Worm (Caenorhabditis elegans): ENCODE results near the gene lsm-1.

The lsm-1 gene

DNA sequence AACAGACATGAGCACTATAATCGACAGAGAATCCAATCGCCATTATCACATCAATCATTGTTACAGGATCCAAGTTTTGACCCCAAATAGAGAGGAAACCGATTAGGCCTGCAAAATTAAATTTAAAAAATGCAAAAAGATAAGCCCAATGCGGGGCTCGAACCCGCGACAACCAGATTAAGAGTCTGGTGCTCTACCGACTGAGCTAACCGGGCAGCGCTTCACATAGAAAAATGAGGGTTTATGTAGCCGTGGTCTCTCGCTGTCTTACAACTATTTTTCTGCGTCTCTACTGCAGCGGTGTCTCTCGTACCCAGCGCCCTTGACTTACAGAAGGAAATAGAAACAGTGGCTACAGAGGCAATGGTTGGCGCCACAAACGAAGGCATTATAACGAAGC is 30.9 kb downstream of the lsm-1 start (continued):
- peak; percentile 28 for TF ChIP-seq nhr-25 (tag; optimal IDR thresholded peaks at IDR 0.05)
- no peak for TF ChIP-seq egl-27 (tag; optimal IDR thresholded peaks at IDR 0.05)
- TF ChIP-seq nhr-77 (tag; optimal IDR thresholded peaks at IDR 0.05): no peak
- no peak for TF ChIP-seq lin-39 (tag; optimal IDR thresholded peaks at IDR 0.05)
- TF ChIP-seq elt-3 (tag; optimal IDR thresholded peaks at IDR 0.05): no peak

DNA sequence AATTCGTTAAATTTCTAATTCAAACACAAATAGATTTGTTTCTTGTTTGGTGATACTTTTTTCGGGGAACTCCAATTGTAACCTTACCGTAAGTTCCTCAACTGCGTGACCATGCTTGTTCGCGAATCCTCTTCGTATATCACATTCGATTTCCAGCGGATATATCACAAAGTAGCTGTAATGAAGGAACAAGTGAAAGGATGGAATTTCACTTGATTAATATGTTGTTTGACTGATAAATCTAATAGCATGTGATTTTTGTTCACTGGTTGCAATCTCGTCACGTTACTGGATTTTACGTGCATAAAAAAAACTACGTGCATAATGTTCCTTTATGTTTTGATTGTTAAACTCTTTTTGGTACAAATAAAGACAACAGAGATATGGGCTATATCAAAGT is 34.9 kb downstream of the lsm-1 start:
- TF ChIP-seq ceh-82 (tag; optimal IDR thresholded peaks at IDR 0.05): no peak
- peak; percentile 68 for TF ChIP-seq blmp-1 (tag; optimal IDR thresholded peaks at IDR 0.05; ENCODE audit: insufficient read depth)
- TF ChIP-seq ztf-4 (tag; optimal IDR thresholded peaks at IDR 0.05): no peak

DNA sequence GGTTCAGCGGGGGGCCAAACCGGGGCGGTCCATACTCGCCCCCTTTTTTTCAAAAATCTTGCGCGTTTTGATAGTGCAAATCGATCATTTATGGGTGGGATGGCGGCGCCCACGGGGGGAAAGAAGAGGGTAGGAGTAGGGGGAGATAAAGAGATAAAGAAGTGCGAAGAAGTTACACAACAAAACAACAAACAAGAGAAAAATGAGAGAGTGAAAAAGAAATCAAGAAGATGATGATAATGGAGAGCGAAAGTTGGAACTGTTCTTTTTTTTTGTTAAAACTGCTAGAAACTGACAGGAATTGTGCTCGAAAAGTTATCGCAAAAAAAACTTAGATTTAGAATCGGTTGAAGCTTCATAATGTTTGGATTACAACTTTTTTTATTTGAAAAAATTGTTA is 35.6 kb downstream of the lsm-1 start, which contains the start of gene ptr-13:
TSS of gene ptr-13 (minus strand) at position 92 of the 400 bp plus-strand sequence.
- TF ChIP-seq sem-4 (tag; optimal IDR thresholded peaks at IDR 0.05) (no peak), nhr-25 (tag; optimal IDR thresholded peaks at IDR 0.05) (no peak), blmp-1 (tag; optimal IDR thresholded peaks at IDR 0.05; ENCODE audit: insufficient read depth) (peak; percentile 69)

DNA sequence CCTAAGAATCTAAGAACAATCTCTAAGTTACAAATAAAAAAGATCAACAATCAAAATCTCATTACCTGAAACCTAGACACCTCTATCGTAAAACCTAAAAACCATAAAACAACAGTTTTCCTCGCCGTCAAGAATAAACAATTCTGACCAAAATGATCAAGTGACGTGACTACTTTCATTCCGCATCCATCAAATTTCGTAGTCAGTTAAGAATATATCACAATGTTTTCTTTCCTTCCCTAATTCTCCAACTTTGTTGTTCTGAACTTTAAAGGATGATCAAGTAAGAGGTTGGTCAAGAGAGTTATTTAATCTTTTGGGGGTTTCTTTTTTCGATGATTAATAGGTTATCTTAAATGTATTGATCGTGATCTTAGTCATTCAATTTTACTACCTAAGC is 36.5 kb downstream of the lsm-1 start:
- TF ChIP-seq sma-3 (GFP tag; optimal IDR thresholded peaks at IDR 0.05) (peak; percentile 55), nhr-10 (tag; optimal IDR thresholded peaks at IDR 0.05) (no peak), dmd-4 (tag; optimal IDR thresholded peaks at IDR 0.05) (no peak), sma-9 (GFP tag; optimal IDR thresholded peaks at IDR 0.05) (peak; percentile 20), sma-9 (tag; optimal IDR thresholded peaks at IDR 0.05) (no peak)

DNA sequence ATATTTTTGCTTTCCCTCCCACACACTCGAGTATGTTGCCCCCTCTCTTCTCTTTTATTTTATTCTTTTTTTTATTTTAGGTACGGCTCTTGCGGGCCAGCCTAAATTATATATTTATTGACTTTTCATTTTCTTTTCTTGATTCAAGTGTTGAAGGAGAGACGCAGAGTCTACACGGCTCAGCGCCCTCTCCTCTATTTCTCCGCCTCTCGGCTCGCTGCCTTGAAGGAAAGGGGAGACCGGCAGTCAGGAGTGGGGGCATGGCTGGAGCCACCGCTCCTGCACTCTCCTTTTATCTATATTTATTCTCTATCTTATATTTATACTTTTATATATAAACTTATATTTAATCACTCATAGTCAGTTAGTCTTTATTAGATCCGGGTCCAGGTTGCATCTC is 39.7 kb downstream of the lsm-1 start:
- TF ChIP-seq unc-55 (GFP tag; optimal IDR thresholded peaks at IDR 0.05) (peak; percentile 22), lin-11 (tag; optimal IDR thresholded peaks at IDR 0.05) (no peak), nhr-21 (tag; optimal IDR thresholded peaks at IDR 0.05) (no peak), egl-27 (tag; optimal IDR thresholded peaks at IDR 0.05) (no peak)

DNA sequence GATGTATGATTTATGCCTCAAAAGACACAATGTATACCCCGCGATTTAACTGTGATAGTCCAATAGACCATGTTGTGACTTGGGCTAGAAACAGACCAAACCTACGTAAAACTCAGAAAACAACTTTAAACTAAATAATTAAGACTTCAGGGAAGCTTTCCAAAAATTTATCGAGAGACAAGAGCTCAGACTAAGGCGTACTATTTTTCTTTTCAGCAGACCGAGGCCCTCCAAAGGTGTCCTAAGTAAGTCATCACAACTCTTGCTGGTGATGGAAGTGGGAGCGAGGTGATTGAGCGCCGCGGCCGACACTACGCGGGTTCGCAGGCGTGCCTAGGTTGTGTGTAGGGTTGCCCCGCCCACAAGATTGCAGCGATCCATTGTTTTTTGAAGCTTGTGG is 40.3 kb downstream of the lsm-1 start:
- TF ChIP-seq C34F6.9 (tag; optimal IDR thresholded peaks at IDR 0.05) (peak; percentile 6), nhr-11 (tag; optimal IDR thresholded peaks at IDR 0.05) (no peak), nhr-6 (tag; optimal IDR thresholded peaks at IDR 0.05) (no peak), lsy-2 (tag; optimal IDR thresholded peaks at IDR 0.05) (peak; percentile 43 to 56), F13H6.1 (tag; optimal IDR thresholded peaks at IDR 0.05) (peak; percentile 75), lin-39 (tag; optimal IDR thresholded peaks at IDR 0.05) (no peak), nhr-12 (tag; optimal IDR thresholded peaks at IDR 0.05) (no peak), ZK546.5 (tag; optimal IDR thresholded peaks at IDR 0.05) (no peak), lin-13 (GFP tag; optimal IDR thresholded peaks at IDR 0.05) (peak; percentile 56), Y55F3AM.14 (GFP tag; optimal IDR thresholded peaks at IDR 0.05) (no peak), ceh-16 (tag; optimal IDR thresholded peaks at IDR 0.05) (peak; percentile 49), aly-2 (tag; optimal IDR thresholded peaks at IDR 0.05) (no peak), alr-1 (tag; optimal IDR thresholded peaks at IDR 0.05) (no peak), ama-1 (optimal IDR thresholded peaks at IDR 0.05) (peak; percentile 96), unc-55 (GFP tag; optimal IDR thresholded peaks at IDR 0.05) (peak; percentile 29), sma-9 (GFP tag; optimal IDR thresholded peaks at IDR 0.05) (peak; percentile 85), sma-9 (tag; optimal IDR thresholded peaks at IDR 0.05) (no peak), ceh-82 (tag; optimal IDR thresholded peaks at IDR 0.05) (no peak), blmp-1 (tag; optimal IDR thresholded peaks at IDR 0.05; ENCODE audit: insufficient read depth) (no peak), nhr-10 (tag; optimal IDR thresholded peaks at IDR 0.05) (no peak), sma-3 (GFP tag; optimal IDR thresholded peaks at IDR 0.05) (peak; percentile 89), snpc-4 (tag; optimal IDR thresholded peaks at IDR 0.05) (peak; percentile 98), egl-27 (tag; optimal IDR thresholded peaks at IDR 0.05) (peak; percentile 20), skn-1 (tag; optimal IDR thresholded peaks at IDR 0.05) (no peak), nhr-21 (tag; optimal IDR thresholded peaks at IDR 0.05) (peak; percentile 84), mab-5 (tag; optimal IDR thresholded peaks at IDR 0.05) (no peak), lin-11 (tag; optimal IDR thresholded peaks at IDR 0.05) (peak; percentile 18), mdl-1 (tag; optimal IDR thresholded peaks at IDR 0.05) (peak; percentile 37 to 86), peb-1 (tag; optimal IDR thresholded peaks at IDR 0.05) (no peak), unc-39 (tag; optimal IDR thresholded peaks at IDR 0.05) (no peak), sem-4 (tag; optimal IDR thresholded peaks at IDR 0.05) (peak; percentile 31), ztf-1 (GFP tag; conservative IDR thresholded peaks at IDR 0.05) (no peak), ztf-4 (tag; optimal IDR thresholded peaks at IDR 0.05) (peak; percentile 25), R02D3.7 (tag; optimal IDR thresholded peaks at IDR 0.05) (peak; percentile 22), dmd-4 (tag; optimal IDR thresholded peaks at IDR 0.05) (no peak), nhr-25 (tag; optimal IDR thresholded peaks at IDR 0.05) (peak; percentile 44), nhr-77 (tag; optimal IDR thresholded peaks at IDR 0.05) (no peak), elt-1 (tag; optimal IDR thresholded peaks at IDR 0.05) (no peak), crh-2 (tag; optimal IDR thresholded peaks at IDR 0.05) (peak; percentile 12), mbf-1 (tag; optimal IDR thresholded peaks at IDR 0.05) (no peak), unc-62 (GFP tag; optimal IDR thresholded peaks at IDR 0.05) (no peak), elt-3 (tag; optimal IDR thresholded peaks at IDR 0.05) (no peak)
